Fruit fly (Drosophila melanogaster): ENCODE data around the gene CG17221.

CG17221 gene

DNA sequence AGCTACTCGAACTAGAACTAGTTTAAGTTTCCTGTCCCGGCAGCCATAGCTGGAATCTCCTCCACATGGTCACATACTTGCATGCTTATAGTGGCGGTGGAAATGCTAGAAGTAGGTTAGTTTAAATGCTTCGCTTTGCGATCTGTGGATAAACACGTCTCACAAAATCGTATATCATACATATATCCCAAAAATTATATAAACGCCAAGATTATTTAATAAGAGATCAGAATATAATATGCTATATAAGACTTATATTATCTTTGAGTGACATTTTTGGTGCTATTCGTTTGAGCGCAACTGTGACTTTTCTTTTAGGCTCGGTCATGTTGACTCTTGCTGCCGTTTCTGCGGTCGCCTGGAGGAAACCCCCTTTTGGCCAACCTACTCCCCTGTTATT is 37.8 kb upstream of the CG17221 start:
- no peak for TF ChIP-seq cic (GFP tag; optimal IDR thresholded peaks at IDR 0.05)
- TF ChIP-seq pad (GFP tag; optimal IDR thresholded peaks at IDR 0.05): no peak
- TF ChIP-seq kay (GFP tag; ENCODE audit: borderline replicate concordance): no peak
- TF ChIP-seq CG12768 (GFP tag; optimal IDR thresholded peaks at IDR 0.05): no peak
- TF ChIP-seq CG14711 (tag; optimal IDR thresholded peaks at IDR 0.05): no peak
- no peak for TF ChIP-seq CG5204 (GFP tag; optimal IDR thresholded peaks at IDR 0.05)
- TF ChIP-seq Hr96 (GFP tag; optimal IDR thresholded peaks at IDR 0.05): no peak
- TF ChIP-seq ovo (GFP tag; optimal IDR thresholded peaks at IDR 0.05): no peak
- no peak for TF ChIP-seq Crg-1 (GFP tag; optimal IDR thresholded peaks at IDR 0.05)
- TF ChIP-seq CG33017 (tag; optimal IDR thresholded peaks at IDR 0.05): no peak
- TF ChIP-seq Clk (GFP tag; optimal IDR thresholded peaks at IDR 0.05): no peak
- no peak for TF ChIP-seq CG11617 (GFP tag; optimal IDR thresholded peaks at IDR 0.05)
- no peak for TF ChIP-seq bab1 (GFP tag; optimal IDR thresholded peaks at IDR 0.05)
- TF ChIP-seq toe (GFP tag; optimal IDR thresholded peaks at IDR 0.05): no peak
- no peak for TF ChIP-seq tj (GFP tag; optimal IDR thresholded peaks at IDR 0.05)

DNA sequence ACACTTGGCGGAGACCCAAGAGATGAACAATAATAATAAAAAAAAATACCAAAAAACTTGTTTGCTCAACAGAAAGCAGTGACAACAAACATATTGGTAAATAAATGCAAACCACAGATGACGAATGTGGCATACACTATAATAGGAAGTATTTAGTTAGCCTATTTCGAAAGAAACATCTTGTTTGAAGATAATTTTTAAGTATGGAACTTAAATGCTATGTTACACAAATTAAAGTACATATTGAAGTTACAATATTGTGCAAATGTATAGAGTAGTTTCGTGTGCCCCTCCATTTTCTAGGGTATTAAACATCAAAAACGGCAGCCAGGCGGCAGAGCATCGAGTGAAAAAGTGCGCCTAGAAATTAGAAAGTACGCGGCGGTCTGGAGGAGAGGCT is 36.4 kb upstream of the CG17221 start:
- TF ChIP-seq Hr96 (GFP tag; optimal IDR thresholded peaks at IDR 0.05): no peak
- no peak for TF ChIP-seq bab1 (GFP tag; optimal IDR thresholded peaks at IDR 0.05)

dm6 chr2L:3004601-3005000 is 35.2 kb upstream of the CG17221 start:
- no peak for TF ChIP-seq Hr96 (GFP tag; optimal IDR thresholded peaks at IDR 0.05)
- TF ChIP-seq bab1 (GFP tag; optimal IDR thresholded peaks at IDR 0.05): no peak
- no peak for TF ChIP-seq CG14711 (tag; optimal IDR thresholded peaks at IDR 0.05)
- no peak for TF ChIP-seq cnc (optimal IDR thresholded peaks at IDR 0.05)
- TF ChIP-seq CG11617 (GFP tag; optimal IDR thresholded peaks at IDR 0.05): no peak
- no peak for TF ChIP-seq Mnt (GFP tag; optimal IDR thresholded peaks at IDR 0.05)
- TF ChIP-seq CG33017 (tag; optimal IDR thresholded peaks at IDR 0.05): no peak
- no peak for TF ChIP-seq tj (GFP tag; optimal IDR thresholded peaks at IDR 0.05)
- no peak for TF ChIP-seq CG1620 (GFP tag; optimal IDR thresholded peaks at IDR 0.05)
- no peak for TF ChIP-seq cic (GFP tag; optimal IDR thresholded peaks at IDR 0.05)
- TF ChIP-seq Crg-1 (GFP tag; optimal IDR thresholded peaks at IDR 0.05): no peak
- TF ChIP-seq ovo (GFP tag; optimal IDR thresholded peaks at IDR 0.05): no peak
- no peak for TF ChIP-seq toe (GFP tag; optimal IDR thresholded peaks at IDR 0.05)

dm6 chr2L:3005483-3005882 is 34.3 kb upstream of the CG17221 start:
- TF ChIP-seq toe (GFP tag; optimal IDR thresholded peaks at IDR 0.05) (no peak), cic (GFP tag; optimal IDR thresholded peaks at IDR 0.05) (no peak), CG14711 (tag; optimal IDR thresholded peaks at IDR 0.05) (no peak), Clk (GFP tag; optimal IDR thresholded peaks at IDR 0.05) (no peak), CG33017 (tag; optimal IDR thresholded peaks at IDR 0.05) (no peak), CG5204 (GFP tag; optimal IDR thresholded peaks at IDR 0.05) (no peak), CG12768 (GFP tag; optimal IDR thresholded peaks at IDR 0.05) (no peak), kay (GFP tag; ENCODE audit: borderline replicate concordance) (no peak), Hr96 (GFP tag; optimal IDR thresholded peaks at IDR 0.05) (no peak), Crg-1 (GFP tag; optimal IDR thresholded peaks at IDR 0.05) (no peak), pad (GFP tag; optimal IDR thresholded peaks at IDR 0.05) (no peak), Mnt (GFP tag; optimal IDR thresholded peaks at IDR 0.05) (no peak), CG1620 (GFP tag; optimal IDR thresholded peaks at IDR 0.05) (no peak), cnc (optimal IDR thresholded peaks at IDR 0.05) (no peak), CG7101 (tag; optimal IDR thresholded peaks at IDR 0.05) (no peak), CG7045 (GFP tag; optimal IDR thresholded peaks at IDR 0.05) (no peak), tj (GFP tag; optimal IDR thresholded peaks at IDR 0.05) (no peak), CG11617 (GFP tag; optimal IDR thresholded peaks at IDR 0.05) (no peak), ovo (GFP tag; optimal IDR thresholded peaks at IDR 0.05) (no peak)

DNA sequence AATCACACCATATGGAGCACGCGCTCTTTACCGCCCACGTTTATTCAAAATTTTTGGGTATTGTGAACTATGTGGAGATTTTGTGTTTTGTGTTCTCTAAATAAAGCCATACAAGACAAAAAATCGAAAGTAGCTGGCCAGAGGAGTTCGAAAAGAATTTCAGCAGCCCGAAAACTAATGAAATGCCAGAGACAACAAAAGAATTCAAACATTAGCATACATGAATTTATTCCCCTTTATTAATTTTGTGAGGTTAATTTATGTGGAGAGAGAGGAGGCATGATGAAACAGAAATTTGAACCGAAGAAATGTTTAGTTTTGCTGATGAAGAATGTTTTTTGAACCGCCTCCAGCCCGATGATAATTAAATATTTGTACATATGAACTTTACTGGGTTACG is 33.6 kb upstream of the CG17221 start:
- no peak for TF ChIP-seq toe (GFP tag; optimal IDR thresholded peaks at IDR 0.05)
- no peak for TF ChIP-seq CG33017 (tag; optimal IDR thresholded peaks at IDR 0.05)
- no peak for TF ChIP-seq cnc (optimal IDR thresholded peaks at IDR 0.05)
- no peak for TF ChIP-seq cic (GFP tag; optimal IDR thresholded peaks at IDR 0.05)
- no peak for TF ChIP-seq CG5204 (GFP tag; optimal IDR thresholded peaks at IDR 0.05)
- no peak for TF ChIP-seq kay (GFP tag; ENCODE audit: borderline replicate concordance)
- TF ChIP-seq bab1 (GFP tag; optimal IDR thresholded peaks at IDR 0.05): no peak

- no peak for TF ChIP-seq ovo (GFP tag; optimal IDR thresholded peaks at IDR 0.05)
- no peak for TF ChIP-seq CG7045 (GFP tag; optimal IDR thresholded peaks at IDR 0.05)
- no peak for TF ChIP-seq CG33017 (tag; optimal IDR thresholded peaks at IDR 0.05)
- TF ChIP-seq CG11617 (GFP tag; optimal IDR thresholded peaks at IDR 0.05): no peak
- TF ChIP-seq cic (GFP tag; optimal IDR thresholded peaks at IDR 0.05): no peak
- TF ChIP-seq CG1620 (GFP tag; optimal IDR thresholded peaks at IDR 0.05): no peak
- TF ChIP-seq Mnt (GFP tag; optimal IDR thresholded peaks at IDR 0.05): no peak
- no peak for TF ChIP-seq CG12768 (GFP tag; optimal IDR thresholded peaks at IDR 0.05)
- TF ChIP-seq tj (GFP tag; optimal IDR thresholded peaks at IDR 0.05): no peak
- TF ChIP-seq bab1 (GFP tag; optimal IDR thresholded peaks at IDR 0.05): no peak
- TF ChIP-seq cnc (optimal IDR thresholded peaks at IDR 0.05): no peak
- TF ChIP-seq Hr96 (GFP tag; optimal IDR thresholded peaks at IDR 0.05): no peak
Measured at dm6 chr2L:3006925-3007426, 32.8 kb upstream of the CG17221 start.

DNA sequence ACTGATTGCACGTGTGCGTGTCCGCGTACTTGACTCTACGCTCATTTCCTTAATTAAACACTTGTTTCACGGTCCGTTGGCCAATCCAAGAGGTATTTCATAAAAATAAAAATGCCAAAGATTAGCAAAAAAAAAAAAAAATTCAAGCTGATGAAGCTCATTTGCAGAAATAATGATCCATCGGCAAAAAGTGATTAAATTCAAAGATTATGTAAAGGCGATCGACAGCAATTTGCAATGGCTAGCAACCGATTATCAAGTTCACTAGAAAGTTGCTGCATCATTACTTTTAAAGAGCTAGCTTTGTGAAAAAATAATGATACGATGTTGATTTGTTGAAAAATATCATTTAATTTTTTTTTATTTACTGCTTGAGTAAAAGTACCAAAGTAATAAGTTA is 30.3 kb upstream of the CG17221 start:
- TF ChIP-seq CG33017 (tag; optimal IDR thresholded peaks at IDR 0.05): no peak
- TF ChIP-seq tj (GFP tag; optimal IDR thresholded peaks at IDR 0.05): peak; percentile 96
